Fruit fly (Drosophila melanogaster) whole organism, embryonic: ENCODE data around the gene fz.

Experiments
- Abd-B ChIP-seq: fragments of 200-800 bp; sonication (Bioruptor generic); optimal IDR thresholded peaks from 2 replicates; lab custom pipeline; 2018; ENCODE audit warnings: missing biosample characterization, mild to moderate bottlenecking, missing genetic modification characterization, moderate library complexity
- Atf-2 ChIP-seq: fragments of 200-800 bp; sonication (Bioruptor generic); optimal IDR thresholded peaks from 2 replicates; lab custom pipeline; 2016; ENCODE audit warnings: missing biosample characterization, missing genetic modification characterization
- Awh ChIP-seq: fragments of 200-800 bp; sonication (Bioruptor generic); IDR thresholded peaks from 2 replicates; pipeline ENCODE4, ENCODE4 v1.3.6; 2022; ENCODE audit warnings: missing biosample characterization, missing genetic modification characterization
- Blimp-1 ChIP-seq: fragments of 200-800 bp; sonication (Bioruptor generic); optimal IDR thresholded peaks from 3 replicates; lab custom pipeline; 2018; ENCODE audit warnings: missing biosample characterization, missing genetic modification characterization, mild to moderate bottlenecking, moderate library complexity, missing genetic modification reagents
- CG10209 ChIP-seq: fragments of 200-800 bp; sonication (Bioruptor generic); optimal IDR thresholded peaks from 3 replicates; lab custom pipeline; 2017; ENCODE audit warnings: missing biosample characterization, mild to moderate bottlenecking, missing genetic modification characterization, missing genetic modification reagents
- CG1024 ChIP-seq: fragments of 200-800 bp; sonication (Bioruptor generic); IDR thresholded peaks from 2 replicates; pipeline ENCODE4 v1.3.6; 2022; ENCODE audit warnings: missing biosample characterization, missing genetic modification characterization
- CG10321 ChIP-seq: fragments of 200-800 bp; sonication (Bioruptor generic); IDR thresholded peaks from 2 replicates; pipeline ENCODE4 v1.3.6; 2022; ENCODE audit warnings: missing biosample characterization, missing genetic modification characterization
- CG10431 ChIP-seq: fragments of 200-800 bp; sonication (Bioruptor generic); optimal IDR thresholded peaks from 3 replicates; lab custom pipeline; 2018; ENCODE audit warnings: missing biosample characterization, mild to moderate bottlenecking, missing genetic modification characterization
- CG10462 ChIP-seq: fragments of 200-800 bp; sonication (Bioruptor generic); optimal IDR thresholded peaks from 2 replicates; lab custom pipeline; 2016; ENCODE audit warnings: missing biosample characterization, missing genetic modification characterization
- CG10543 ChIP-seq: fragments of 200-800 bp; sonication (Bioruptor generic); optimal IDR thresholded peaks from 3 replicates; lab custom pipeline; 2017; ENCODE audit warnings: missing biosample characterization, mild to moderate bottlenecking, missing genetic modification characterization, moderate library complexity
- CG10654 ChIP-seq: fragments of 200-800 bp; sonication (Bioruptor generic); optimal IDR thresholded peaks from 2 replicates; lab custom pipeline; 2016; ENCODE audit warnings: missing biosample characterization, missing genetic modification characterization
- CG11504 ChIP-seq: fragments of 200-800 bp; sonication (Bioruptor generic); optimal IDR thresholded peaks from 3 replicates; lab custom pipeline; 2019; ENCODE audit warnings: missing biosample characterization, mild to moderate bottlenecking, missing genetic modification characterization, moderate library complexity
- CG13287 ChIP-seq: fragments of 200-800 bp; sonication (Bioruptor generic); IDR thresholded peaks from 2 replicates; pipeline ENCODE4 v1.3.6; 2022; ENCODE audit warnings: missing biosample characterization, missing genetic modification characterization; ENCODE audit not compliant: partially characterized antibody
- CG15269 ChIP-seq: fragments of 200-800 bp; sonication (Bioruptor generic); optimal IDR thresholded peaks from 2 replicates; lab custom pipeline; 2018; ENCODE audit warnings: missing biosample characterization, mild to moderate bottlenecking, missing genetic modification characterization, moderate library complexity
- CG31224 ChIP-seq: fragments of 200-800 bp; sonication (Bioruptor generic); IDR thresholded peaks from 2 replicates; pipeline ENCODE4 v1.3.6; 2022; ENCODE audit warnings: missing biosample characterization, missing genetic modification characterization
- CG31365 ChIP-seq: fragments of 200-800 bp; sonication (Bioruptor generic); optimal IDR thresholded peaks from 2 replicates; lab custom pipeline; 2018; ENCODE audit warnings: missing biosample characterization, mild to moderate bottlenecking, missing genetic modification characterization
- CG33557 ChIP-seq: fragments of 200-800 bp; sonication (Bioruptor generic); optimal IDR thresholded peaks from 2 replicates; lab custom pipeline; 2019; ENCODE audit warnings: missing biosample characterization, mild to moderate bottlenecking, missing genetic modification characterization, moderate library complexity
- CG4360 ChIP-seq: fragments of 200-800 bp; sonication (Bioruptor generic); IDR thresholded peaks from 2 replicates; pipeline ENCODE4 v1.3.6; 2022; ENCODE audit warnings: missing biosample characterization, missing genetic modification characterization
- CG6175 ChIP-seq: fragments of 200-800 bp; sonication (Bioruptor generic); IDR thresholded peaks from 3 replicates; pipeline ENCODE4 v1.3.6; 2022; ENCODE audit warnings: missing biosample characterization, missing genetic modification characterization
- CG6813 ChIP-seq: fragments of 200-800 bp; sonication (Bioruptor generic); optimal IDR thresholded peaks from 2 replicates; lab custom pipeline; 2017; ENCODE audit warnings: missing biosample characterization, missing genetic modification characterization, mild to moderate bottlenecking, moderate library complexity, missing genetic modification reagents
- CG7745 ChIP-seq: fragments of 200-800 bp; sonication (Bioruptor generic); optimal IDR thresholded peaks from 2 replicates; lab custom pipeline; 2018; ENCODE audit warnings: missing biosample characterization, mild to moderate bottlenecking, missing genetic modification characterization, moderate library complexity
- CG8388 ChIP-seq: fragments of 200-800 bp; sonication (Bioruptor generic); optimal IDR thresholded peaks from 2 replicates; lab custom pipeline; 2019; ENCODE audit warnings: missing biosample characterization, mild to moderate bottlenecking, missing genetic modification characterization, moderate library complexity
- Drgx ChIP-seq: fragments of 200-800 bp; sonication (Bioruptor generic); IDR thresholded peaks from 2 replicates; pipeline ENCODE4 v1.3.6; 2022; ENCODE audit warnings: missing biosample characterization, missing genetic modification characterization
- Gug ChIP-seq: fragments of 200-800 bp; sonication (Bioruptor generic); IDR thresholded peaks from 4 replicates; pipeline ENCODE4 v1.3.6; 2022; ENCODE audit warnings: missing biosample characterization, missing genetic modification characterization
- Hand ChIP-seq: fragments of 200-800 bp; sonication (Bioruptor generic); optimal IDR thresholded peaks from 2 replicates; lab custom pipeline; 2017; ENCODE audit warnings: mild to moderate bottlenecking, missing biosample characterization, missing genetic modification reagents, missing genetic modification characterization
- Med ChIP-seq: fragments of 200-800 bp; sonication (Bioruptor generic); peaks from one replicate; lab custom pipeline; 2016; ENCODE audit warnings: missing biosample characterization, missing genetic modification characterization, mild to moderate bottlenecking, inconsistent platforms, moderate library complexity
- bowl ChIP-seq: fragments of 200-800 bp; sonication (Bioruptor generic); IDR thresholded peaks from 2 replicates; pipeline ENCODE4 v1.3.6; 2022; ENCODE audit warnings: missing biosample characterization, missing genetic modification characterization
- chinmo ChIP-seq: fragments of 200-800 bp; sonication (Bioruptor generic); IDR thresholded peaks from 4 replicates; pipeline ENCODE4 v1.3.6; 2022; ENCODE audit warnings: missing biosample characterization, missing genetic modification characterization; ENCODE audit not compliant: partially characterized antibody
- chm ChIP-seq: fragments of 200-800 bp; sonication (Bioruptor generic); IDR thresholded peaks from 2 replicates; pipeline ENCODE4 v1.3.6; 2022; ENCODE audit warnings: missing biosample characterization, missing genetic modification characterization
- crc ChIP-seq: fragments of 200-800 bp; sonication (Bioruptor generic); optimal IDR thresholded peaks from 2 replicates; lab custom pipeline; 2016; ENCODE audit warnings: missing biosample characterization, missing genetic modification characterization
- dysf ChIP-seq: fragments of 200-800 bp; sonication (Bioruptor generic); IDR thresholded peaks from 3 replicates; pipeline ENCODE4 v1.3.6; 2022; ENCODE audit warnings: missing biosample characterization, missing genetic modification characterization
- gem ChIP-seq: fragments of 200-800 bp; sonication (Bioruptor generic); optimal IDR thresholded peaks from 2 replicates; lab custom pipeline; 2019; ENCODE audit warnings: missing biosample characterization, mild to moderate bottlenecking, missing genetic modification characterization, moderate library complexity
- lbe ChIP-seq: fragments of 200-800 bp; sonication (Bioruptor generic); optimal IDR thresholded peaks from 2 replicates; lab custom pipeline; 2016; ENCODE audit warnings: missing biosample characterization, mild to moderate bottlenecking, missing genetic modification characterization
- luna ChIP-seq: fragments of 200-800 bp; sonication (Bioruptor generic); optimal IDR thresholded peaks from 2 replicates; lab custom pipeline; 2016; ENCODE audit warnings: missing biosample characterization, missing genetic modification characterization
- pan ChIP-seq, 4 experiments: fragments of >200 bp in 3 of 4; fragments of 200-800 bp in 1 of 4; sonication (Bioruptor generic) in 1 of 4; optimal IDR thresholded peaks in 3 of 4; IDR thresholded peaks in 1 of 4; 2 replicates each; pipeline versions ENCODE4 v1.3.6 to Lab custom; 2017 to 2022; ENCODE audit warnings: missing biosample characterization in 2 of 4, missing genetic modification characterization in 2 of 4, mixed read lengths in 1 of 4
- pum ChIP-seq: fragments of 200-800 bp; sonication (Bioruptor generic); optimal IDR thresholded peaks from 2 replicates; lab custom pipeline; 2016; ENCODE audit warnings: missing biosample characterization, missing genetic modification characterization
- ro ChIP-seq: fragments of 200-800 bp; sonication (Bioruptor generic); IDR thresholded peaks from 2 replicates; pipeline ENCODE4 v1.3.6; 2022; ENCODE audit warnings: missing biosample characterization, missing genetic modification characterization
- row ChIP-seq: fragments of 200-800 bp; sonication (Bioruptor generic); IDR thresholded peaks from 3 replicates; pipeline ENCODE4 v1.3.6; 2022; ENCODE audit warnings: missing biosample characterization, missing genetic modification characterization
- sc ChIP-seq, 3 experiments: fragments of >200 bp in 2 of 3; fragments of 200-800 bp in 1 of 3; sonication (Bioruptor generic) in 1 of 3; optimal IDR thresholded peaks; 2 replicates in 2 of 3; 3 replicates in 1 of 3; lab custom pipeline; 2017; ENCODE audit warnings: mild to moderate bottlenecking in 1 of 3, missing biosample characterization in 1 of 3, missing genetic modification characterization in 1 of 3, missing genetic modification reagents in 1 of 3
- sd ChIP-seq: fragments of 200-800 bp; sonication (Bioruptor generic); optimal IDR thresholded peaks from 3 replicates; lab custom pipeline; 2018; ENCODE audit warnings: missing biosample characterization, mild to moderate bottlenecking, missing genetic modification characterization, moderate library complexity
- sens ChIP-seq: fragments of 200-800 bp; sonication (Bioruptor generic); peaks from one replicate; lab custom pipeline; 2016; ENCODE audit warnings: missing biosample characterization, missing genetic modification characterization

The fz gene

dm6 chr3L:14309030-14309429, 34.9 kb downstream of the fz start (continued):
- TF ChIP-seq lbe (no peak), CG6813 (GFP tag; lab: Kevin White, UChicago) (no peak), CG31224 (GFP tag; lab: Robert Waterston, UW) (no peak), luna (GFP tag; lab: Kevin White, UChicago) (no peak), CG10209 (no peak), dysf (GFP tag; lab: Robert Waterston, UW) (no peak), CG10654 (no peak), CG8388 (GFP tag; lab: Kevin White, UChicago) (no peak), pum (no peak), CG33557 (GFP tag; lab: Kevin White, UChicago) (no peak), CG7745 (tag; lab: Kevin White, UChicago) (no peak), Blimp-1 (GFP tag; lab: Kevin White, UChicago) (no peak), CG10321 (no peak), sc (optimal IDR thresholded peaks at IDR 0.05; lab: Kevin White, UChicago) (no peak), sc (GFP tag; optimal IDR thresholded peaks at IDR 0.05; lab: Kevin White, UChicago) (no peak), ro (no peak)

dm6 chr3L:14319192-14319591, 45.0 kb downstream of the fz start:
- TF ChIP-seq sens (GFP tag; lab: Kevin White, UChicago) (peak; percentile 24), Abd-B (GFP tag; lab: Kevin White, UChicago) (peak; percentile 18), row (GFP tag; lab: Robert Waterston, UW) (peak; percentile 15; the same call in 1 of the 3 replicates), Drgx (peak; percentile 47; the same call in 1 of the 2 replicates), CG10431 (GFP tag; lab: Kevin White, UChicago) (no peak), CG10462 (GFP tag; lab: Kevin White, UChicago) (no peak), CG31365 (tag; lab: Kevin White, UChicago) (no peak), Med (GFP tag; lab: Kevin White, UChicago) (peak; percentile 60), CG1024 (GFP tag; lab: Robert Waterston, UW) (no peak), pum (no peak), crc (no peak), pan (optimal IDR thresholded peaks at IDR 0.05; lab: Kevin White, UChicago) (no peak), pan (GFP tag; optimal IDR thresholded peaks at IDR 0.05 in 1 of 2, IDR thresholded peaks at IDR 0.05 in 1 of 2) (peak in 1 of 2 experiments; percentile 30)

DNA sequence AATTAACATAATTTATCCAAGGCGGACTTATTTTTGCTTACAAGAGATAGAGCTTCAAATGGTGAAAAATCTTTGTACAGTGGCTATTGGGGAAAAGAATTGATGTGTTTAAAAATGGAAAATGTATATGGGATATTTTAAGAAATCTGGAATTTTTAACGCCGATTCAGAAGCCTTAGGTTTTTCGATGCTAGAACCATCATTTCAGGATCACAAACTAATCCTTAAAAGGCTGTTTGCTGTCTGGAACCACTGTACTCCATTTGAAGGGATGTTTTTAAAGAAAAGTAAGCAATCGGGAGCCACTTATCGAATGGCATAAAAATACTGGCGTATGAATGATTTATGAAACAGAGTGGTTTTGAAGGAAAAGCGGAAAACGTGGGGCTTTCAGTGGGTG, 46.4 kb downstream of the fz start:
- TF ChIP-seq Med (GFP tag; lab: Kevin White, UChicago) = peak; percentile 43
- TF ChIP-seq gem (tag; lab: Kevin White, UChicago) = peak; percentile 14
- peak; percentile 74 for TF ChIP-seq sens (GFP tag; lab: Kevin White, UChicago)
- TF ChIP-seq Gug = no peak
- TF ChIP-seq Hand (GFP tag; lab: Kevin White, UChicago) = no peak
- TF ChIP-seq, all 482 proteins: peak for 3

- TF ChIP-seq Atf-2 (no peak), gem (tag; lab: Kevin White, UChicago) (no peak)
Measured at dm6 chr3L:14321400-14321799, 47.3 kb downstream of the fz start.

DNA sequence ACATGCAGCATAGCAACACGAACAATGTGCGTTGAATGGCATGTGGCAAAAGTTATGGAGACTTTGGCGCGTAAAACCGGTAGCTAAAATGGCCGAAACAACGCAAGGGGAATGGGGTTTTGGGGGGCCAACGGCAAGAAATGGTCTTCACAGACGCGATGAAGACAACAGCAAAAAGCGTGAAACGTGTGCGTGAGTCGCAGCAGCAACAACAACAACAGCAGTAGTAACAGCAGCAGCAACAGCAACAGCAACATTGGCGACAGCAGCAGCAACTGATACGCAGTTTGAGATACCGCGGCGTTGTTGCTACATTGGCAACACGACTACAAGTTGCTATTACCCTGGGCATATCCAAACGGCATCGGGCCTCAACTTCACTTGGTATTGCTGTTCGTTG, 47.7 kb downstream of the fz start:
- TF ChIP-seq CG11504 (tag; lab: Kevin White, UChicago) (peak; percentile 58), Awh (GFP tag; lab: Robert Waterston, UW) (0 out of 2 replicates have a peak, but pooled peaks have one; percentile 9), CG10543 (GFP tag; lab: Kevin White, UChicago) (no peak), bowl (GFP tag; lab: Robert Waterston, UW) (peak; percentile 83), chm (GFP tag; lab: Robert Waterston, UW) (no peak), CG13287 (GFP tag; lab: Robert Waterston, UW) (no peak), sd (tag; lab: Kevin White, UChicago) (peak; percentile 3), CG6175 (peak; percentile 75; the same call in 2 of the 3 replicates), chinmo (0 out of 4 replicates have a peak, but pooled peaks have one; percentile 65), CG15269 (tag; lab: Kevin White, UChicago) (peak; percentile 20), CG4360 (GFP tag; lab: Robert Waterston, UW) (peak; percentile 68)
